Worm (Caenorhabditis elegans) whole organism, L4 larva: ENCODE results near the gene mlh-1.

ENCODE experiments used
- R02D3.7 ChIP-seq: fragments of 150-350 bp; sonication (generic microtip); optimal IDR thresholded peaks from 3 replicates; lab custom pipeline; 2014; ENCODE audit warnings: missing biosample characterization, missing genetic modification characterization
- T26A8.4 ChIP-seq: fragments of 200-800 bp; sonication (Bioruptor generic); IDR thresholded peaks from 2 replicates; pipeline ENCODE4 v1.3.6; 2022; ENCODE audit warnings: missing genetic modification characterization, missing compliant biosample characterization
- Y105C5A.15 ChIP-seq: fragments of 200-800 bp; sonication (Bioruptor generic); IDR thresholded peaks from 2 replicates; pipeline ENCODE4 v1.3.6; 2022; ENCODE audit warnings: missing genetic modification characterization, missing compliant biosample characterization
- ZK546.5 ChIP-seq, 2 experiments: sonication (generic microtip); optimal IDR thresholded peaks; 2 replicates each; lab custom pipeline; 2017; ENCODE audit warnings: missing biosample characterization in 2 of 2, missing genetic modification characterization in 2 of 2
- aha-1 ChIP-seq: fragments of 150-350 bp; peaks from one replicate; lab custom pipeline; 2014; ENCODE audit warnings: missing biosample characterization, missing genetic modification characterization
- arid-1 ChIP-seq: fragments of 200-800 bp; sonication (Bioruptor generic); conservative IDR thresholded peaks from 2 replicates; pipeline ENCODE4 v1.3.6; 2022; ENCODE audit warnings: missing genetic modification reagents, missing genetic modification characterization, missing compliant biosample characterization
- ceh-32 ChIP-seq: sonication (generic microtip); optimal IDR thresholded peaks from 2 replicates; lab custom pipeline; 2016; ENCODE audit warnings: mild to moderate bottlenecking, missing genetic modification characterization, missing compliant biosample characterization; ENCODE audit not compliant: poor library complexity
- ceh-82 ChIP-seq: sonication (generic microtip); optimal IDR thresholded peaks from 2 replicates; lab custom pipeline; 2017; ENCODE audit warnings: missing biosample characterization, missing genetic modification characterization
- ces-1 ChIP-seq: fragments of 150-350 bp; sonication (generic microtip); optimal IDR thresholded peaks from 4 replicates; lab custom pipeline; 2014; ENCODE audit warnings: missing biosample characterization, missing genetic modification reagents, missing genetic modification characterization
- daf-12 ChIP-seq: fragments of 150-350 bp; optimal IDR thresholded peaks from 2 replicates; lab custom pipeline; 2014; ENCODE audit warnings: missing biosample characterization, missing genetic modification reagents, missing genetic modification characterization
- daf-16 ChIP-seq, 3 experiments: sonication (generic microtip); optimal IDR thresholded peaks; 2 replicates each; lab custom pipeline; 2016 to 2017; ENCODE audit warnings: missing genetic modification characterization in 3 of 3, missing genetic modification reagents in 3 of 3, mild to moderate bottlenecking in 2 of 3, missing compliant biosample characterization in 2 of 3, missing biosample characterization in 1 of 3, moderate library complexity in 1 of 3
- dmd-8 ChIP-seq: fragments of 200-800 bp; sonication (Bioruptor generic); IDR thresholded peaks from 2 replicates; pipeline ENCODE4 v1.3.6; 2022; ENCODE audit warnings: missing genetic modification characterization, missing compliant biosample characterization
- duxl-1 ChIP-seq: sonication (generic microtip); optimal IDR thresholded peaks from 2 replicates; lab custom pipeline; 2016; ENCODE audit warnings: mild to moderate bottlenecking, missing genetic modification characterization, moderate library complexity, missing compliant biosample characterization; ENCODE audit not compliant: poor library complexity
- dve-1 ChIP-seq: sonication (generic microtip); optimal IDR thresholded peaks from 2 replicates; lab custom pipeline; 2017; ENCODE audit warnings: antibody characterized with exemption, mild to moderate bottlenecking, missing genetic modification characterization, missing compliant biosample characterization; ENCODE audit not compliant: insufficient read depth
- egl-43 ChIP-seq: fragments of 200-800 bp; sonication (Bioruptor generic); IDR thresholded peaks from 2 replicates; pipeline ENCODE4 v1.3.6; 2022; ENCODE audit warnings: missing genetic modification reagents, missing genetic modification characterization, missing compliant biosample characterization
- gei-8 ChIP-seq: fragments of 200-800 bp; sonication (Bioruptor generic); optimal IDR thresholded peaks from 2 replicates; lab custom pipeline; 2018; ENCODE audit warnings: mild to moderate bottlenecking, missing genetic modification characterization, missing compliant biosample characterization
- hif-1 ChIP-seq, 2 experiments: sonication (generic microtip); optimal IDR thresholded peaks; 2 replicates each; lab custom pipeline; 2016 to 2017; ENCODE audit warnings: missing compliant biosample characterization in 2 of 2, missing genetic modification characterization in 2 of 2, missing genetic modification reagents in 2 of 2, missing genotype in 2 of 2, mild to moderate bottlenecking in 1 of 2
- hlh-11 ChIP-seq: fragments of 200-800 bp; sonication (Bioruptor generic); optimal IDR thresholded peaks from 2 replicates; lab custom pipeline; 2018; ENCODE audit warnings: mild to moderate bottlenecking, missing genetic modification characterization, missing compliant biosample characterization
- hlh-30 ChIP-seq: sonication (generic microtip); optimal IDR thresholded peaks from 2 replicates; lab custom pipeline; 2017; ENCODE audit warnings: antibody characterized with exemption, mild to moderate bottlenecking, missing genetic modification characterization, missing compliant biosample characterization; ENCODE audit not compliant: insufficient read depth
- lin-1 ChIP-seq: fragments of 200-800 bp; sonication (Bioruptor generic); IDR thresholded peaks from 2 replicates; pipeline ENCODE4 v1.3.6; 2022; ENCODE audit warnings: missing genetic modification reagents, missing genetic modification characterization, missing compliant biosample characterization
- lin-38 ChIP-seq: fragments of 200-800 bp; sonication (Bioruptor generic); IDR thresholded peaks from 2 replicates; pipeline ENCODE4 v1.3.6; 2022; ENCODE audit warnings: missing genetic modification reagents, missing genetic modification characterization, missing compliant biosample characterization
- lin-39 ChIP-seq: fragments of 150-350 bp; optimal IDR thresholded peaks from 2 replicates; lab custom pipeline; 2014; ENCODE audit warnings: missing biosample characterization, missing genetic modification reagents, missing genetic modification characterization
- lsy-2 ChIP-seq, 2 experiments: fragments of 150-350 bp in 1 of 2; sonication (generic microtip) in 1 of 2; optimal IDR thresholded peaks; 2 replicates each; lab custom pipeline; 2014 to 2017; ENCODE audit warnings: missing biosample characterization in 2 of 2, missing genetic modification characterization in 2 of 2
- mdl-1 ChIP-seq, 2 experiments: fragments of 150-350 bp in 1 of 2; sonication (generic microtip) in 1 of 2; optimal IDR thresholded peaks; 2 replicates each; lab custom pipeline; 2014 to 2017; ENCODE audit warnings: missing biosample characterization in 2 of 2, missing genetic modification characterization in 2 of 2
- mdt-29 ChIP-seq: fragments of 200-800 bp; sonication (Bioruptor generic); IDR thresholded peaks from 2 replicates; pipeline ENCODE4 v1.3.6; 2022; ENCODE audit warnings: missing genetic modification reagents, missing genetic modification characterization, missing compliant biosample characterization
- mep-1 ChIP-seq: fragments of 150-350 bp; sonication (generic microtip); optimal IDR thresholded peaks from 3 replicates; lab custom pipeline; 2014; ENCODE audit warnings: missing biosample characterization, missing genetic modification characterization
- mes-2 ChIP-seq: sonication (generic microtip); optimal IDR thresholded peaks from 2 replicates; lab custom pipeline; 2016; ENCODE audit warnings: missing genotype, mild to moderate bottlenecking, missing genetic modification characterization, missing compliant biosample characterization; ENCODE audit not compliant: poor library complexity, severe bottlenecking
- mxl-3 ChIP-seq: fragments of 200-800 bp; sonication (Bioruptor generic); optimal IDR thresholded peaks from 2 replicates; lab custom pipeline; 2018; ENCODE audit warnings: mild to moderate bottlenecking, missing genetic modification characterization, missing compliant biosample characterization
- nhr-102 ChIP-seq: sonication (generic microtip); optimal IDR thresholded peaks from 2 replicates; lab custom pipeline; 2016; ENCODE audit warnings: mild to moderate bottlenecking, missing genetic modification characterization, moderate library complexity, missing compliant biosample characterization
- nhr-11 ChIP-seq: fragments of 150-350 bp; optimal IDR thresholded peaks from 2 replicates; lab custom pipeline; 2014; ENCODE audit warnings: missing biosample characterization, missing genetic modification characterization
- nhr-25 ChIP-seq: sonication (generic microtip); optimal IDR thresholded peaks from 2 replicates; lab custom pipeline; 2017; ENCODE audit warnings: missing genetic modification characterization, mild to moderate bottlenecking, missing compliant biosample characterization, antibody characterized with exemption, moderate library complexity, borderline replicate concordance; ENCODE audit not compliant: insufficient read depth
- nhr-28 ChIP-seq: fragments of 150-350 bp; optimal IDR thresholded peaks from 2 replicates; lab custom pipeline; 2014; ENCODE audit warnings: missing biosample characterization, missing genetic modification characterization
- nhr-41 ChIP-seq: fragments of 200-800 bp; sonication (Bioruptor generic); IDR thresholded peaks from 2 replicates; pipeline ENCODE4 v1.3.6; 2022; ENCODE audit warnings: missing genetic modification reagents, missing genetic modification characterization, missing compliant biosample characterization
- nhr-76 ChIP-seq: fragments of 150-350 bp; optimal IDR thresholded peaks from 2 replicates; lab custom pipeline; 2014; ENCODE audit warnings: missing biosample characterization, missing genetic modification characterization
- pha-4 ChIP-seq, 2 experiments: fragments of 150-350 bp in 1 of 2; fragments of 200-800 bp in 1 of 2; sonication (Bioruptor generic) in 1 of 2; IDR thresholded peaks in 1 of 2; optimal IDR thresholded peaks in 1 of 2; 2 replicates each; pipeline versions ENCODE4 v1.3.6 to Lab custom; 2014 to 2022; ENCODE audit warnings: missing genetic modification characterization in 2 of 2, missing genetic modification reagents in 2 of 2, missing biosample characterization in 1 of 2, missing compliant biosample characterization in 1 of 2
- rbr-2 ChIP-seq: sonication (generic microtip); optimal IDR thresholded peaks from 2 replicates; lab custom pipeline; 2016; ENCODE audit warnings: missing genotype, missing genetic modification characterization, missing compliant biosample characterization
- set-16 ChIP-seq: fragments of 200-800 bp; sonication (Bioruptor generic); IDR thresholded peaks from 2 replicates; pipeline ENCODE4 v1.3.6; 2022; ENCODE audit warnings: missing genetic modification reagents, missing genetic modification characterization, missing compliant biosample characterization
- snpc-1.2 ChIP-seq: fragments of 200-800 bp; sonication (Bioruptor generic); IDR thresholded peaks from 2 replicates; pipeline ENCODE4 v1.3.6; 2022; ENCODE audit warnings: missing genetic modification reagents, missing genetic modification characterization, missing compliant biosample characterization
- spr-3 ChIP-seq: fragments of 200-800 bp; sonication (Bioruptor generic); optimal IDR thresholded peaks from 2 replicates; lab custom pipeline; 2018; ENCODE audit warnings: mild to moderate bottlenecking, missing genetic modification characterization, missing compliant biosample characterization
- unc-130 ChIP-seq: sonication (generic microtip); optimal IDR thresholded peaks from 2 replicates; lab custom pipeline; 2016; ENCODE audit warnings: missing genetic modification reagents, missing genetic modification characterization, missing compliant biosample characterization
- unc-62 ChIP-seq, 3 experiments: fragments of 150-350 bp in 1 of 3; sonication (generic microtip); optimal IDR thresholded peaks in 2 of 3; peaks in 1 of 3; 1 replicate in 1 of 3; 2 replicates in 2 of 3; lab custom pipeline; 2014 to 2017; ENCODE audit warnings: missing biosample characterization in 3 of 3, missing genetic modification characterization in 3 of 3, missing genetic modification reagents in 3 of 3, missing genotype in 1 of 3
- zag-1 ChIP-seq: fragments of 150-350 bp; optimal IDR thresholded peaks from 2 replicates; lab custom pipeline; 2014; ENCODE audit warnings: missing biosample characterization, missing genetic modification characterization
- ztf-7 ChIP-seq: fragments of 150-350 bp; optimal IDR thresholded peaks from 2 replicates; lab custom pipeline; 2014; ENCODE audit warnings: missing biosample characterization, missing genetic modification characterization

The mlh-1 gene

DNA sequence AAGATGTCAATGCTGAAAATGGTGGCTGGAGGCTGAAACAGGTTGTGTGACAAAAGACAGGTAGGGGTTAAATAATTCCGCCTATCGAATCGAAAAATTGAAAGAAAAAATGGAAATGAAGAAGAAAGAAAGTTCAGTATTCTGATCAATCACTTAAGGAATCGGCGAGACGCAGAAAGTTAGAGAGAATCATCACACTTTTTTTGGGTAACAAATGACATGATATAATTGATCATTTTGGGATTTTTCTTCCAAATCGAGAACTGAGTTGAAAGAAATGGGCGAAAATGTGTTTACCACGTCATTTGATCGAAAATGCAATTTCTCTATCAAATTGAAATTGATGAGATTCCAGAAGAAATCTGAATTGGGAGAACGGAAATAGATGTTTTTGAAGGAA is 41.7 kb upstream of the mlh-1 start:
- TF ChIP-seq pha-4 (GFP tag; IDR thresholded peaks at IDR 0.05; lab: Robert Waterston, UW) (no peak), pha-4 (tag; optimal IDR thresholded peaks at IDR 0.05; lab: Kevin White, UChicago) (no peak), mxl-3 (no peak), duxl-1 (tag; lab: Kevin White, UChicago) (no peak), ces-1 (GFP tag; lab: Kevin White, UChicago) (no peak), nhr-28 (tag; lab: Kevin White, UChicago) (peak; percentile 10), ceh-32 (no peak), mdt-29 (0 out of 2 replicates have a peak, but pooled peaks have one; percentile 8), hlh-30 (tag; lab: Kevin White, UChicago) (peak; percentile 39), zag-1 (tag; lab: Kevin White, UChicago) (no peak), mdl-1 (tag; optimal IDR thresholded peaks at IDR 0.05; lab: Kevin White, UChicago) (no peak), hlh-11 (tag; lab: Kevin White, UChicago) (peak; percentile 10), aha-1 (tag; lab: Kevin White, UChicago) (peak; percentile 84)
- TF ChIP-seq, all 104 proteins: peak for 5

ce11 chrIII:13555234-13555633 is 40.9 kb upstream of the mlh-1 start, which contains the start of gene scav-2:
TSS of gene scav-2 (minus strand) at chrIII:13555334.
- no peak for TF ChIP-seq set-16 (GFP tag; lab: Robert Waterston, UW)
- TF ChIP-seq egl-43: no peak
- no peak for TF ChIP-seq snpc-1.2
- TF ChIP-seq lin-1 (GFP tag; lab: Robert Waterston, UW): no peak
- TF ChIP-seq lin-38 (GFP tag; lab: Robert Waterston, UW): no peak
- TF ChIP-seq daf-16 (GFP tag; optimal IDR thresholded peaks at IDR 0.05; lab: Kevin White, UChicago): no peak
- TF ChIP-seq daf-16 (tag; optimal IDR thresholded peaks at IDR 0.05; lab: Kevin White, UChicago): no peak
- no peak for TF ChIP-seq gei-8 (GFP tag; lab: Kevin White, UChicago)
- TF ChIP-seq spr-3: no peak
- no peak for TF ChIP-seq ZK546.5 (tag; optimal IDR thresholded peaks at IDR 0.05; lab: Kevin White, UChicago)
- TF ChIP-seq R02D3.7: no peak
- no peak for TF ChIP-seq daf-12 (tag; lab: Kevin White, UChicago)
- no peak for TF ChIP-seq mep-1 (tag; lab: Kevin White, UChicago)
- no peak for TF ChIP-seq nhr-11 (tag; lab: Kevin White, UChicago)
- no peak for TF ChIP-seq hif-1 (tag; optimal IDR thresholded peaks at IDR 0.05; lab: Kevin White, UChicago)
- no peak for TF ChIP-seq T26A8.4 (GFP tag; lab: Robert Waterston, UW)
- TF ChIP-seq ceh-32: no peak
- TF ChIP-seq Y105C5A.15 (GFP tag; lab: Robert Waterston, UW): no peak

DNA sequence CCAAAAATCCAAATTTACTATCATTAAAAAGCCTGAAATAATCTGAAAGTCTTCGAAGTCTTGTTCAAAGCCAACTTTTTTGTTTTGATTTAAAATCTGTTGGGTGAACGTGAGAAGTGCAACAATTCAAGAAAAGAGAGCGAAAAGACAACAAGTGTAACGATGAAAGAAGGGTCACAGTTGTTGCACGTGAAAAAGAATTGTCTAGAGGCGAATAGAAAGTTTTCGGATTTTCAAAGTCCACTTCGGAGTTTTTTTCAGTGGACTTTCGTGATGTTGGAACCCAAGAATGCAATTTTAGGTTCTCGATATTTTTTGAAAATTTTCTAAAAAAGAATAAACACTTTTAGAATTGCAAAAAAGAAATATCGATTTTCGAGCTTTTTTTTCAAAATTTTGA is 35.6 kb upstream of the mlh-1 start:
- 0 out of 2 replicates have a peak, but pooled peaks have one; percentile 32 for TF ChIP-seq mdt-29
- no peak for TF ChIP-seq egl-43
- TF ChIP-seq daf-16 (GFP tag; optimal IDR thresholded peaks at IDR 0.05; lab: Kevin White, UChicago): no peak
- TF ChIP-seq daf-16 (tag; optimal IDR thresholded peaks at IDR 0.05; lab: Kevin White, UChicago): no peak
- no peak for TF ChIP-seq mes-2
- TF ChIP-seq hlh-11 (tag; lab: Kevin White, UChicago): no peak
- no peak for TF ChIP-seq nhr-41 (GFP tag; lab: Robert Waterston, UW)
- TF ChIP-seq hlh-30 (tag; lab: Kevin White, UChicago): peak; percentile 68
- TF ChIP-seq dmd-8: no peak
- TF ChIP-seq aha-1 (tag; lab: Kevin White, UChicago): no peak
- TF ChIP-seq hif-1 (tag; optimal IDR thresholded peaks at IDR 0.05; lab: Kevin White, UChicago): peak in 1 of 2 experiments; percentile 93
- TF ChIP-seq ceh-82 (tag; lab: Kevin White, UChicago): no peak
- peak in 1 of 2 experiments; percentile 24 for TF ChIP-seq lsy-2 (tag; optimal IDR thresholded peaks at IDR 0.05; lab: Kevin White, UChicago)

DNA sequence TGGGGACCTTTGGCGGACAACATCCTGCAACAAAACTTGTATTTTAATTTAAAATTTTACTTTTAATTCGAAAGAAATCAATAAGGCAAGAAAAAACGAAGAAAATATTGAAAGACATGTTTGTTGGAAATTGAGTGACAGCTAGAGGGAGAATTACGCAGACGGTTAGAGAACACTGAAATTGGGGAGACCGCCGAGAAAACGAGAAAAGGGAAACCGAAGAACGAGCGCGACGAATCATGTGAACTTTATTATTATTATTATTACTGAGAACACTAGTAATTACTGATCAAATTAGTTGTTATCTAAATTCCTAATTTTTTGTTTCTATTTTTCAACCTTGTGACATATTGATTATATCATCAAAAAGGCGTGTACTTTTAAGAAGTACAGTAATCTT is 34.6 kb upstream of the mlh-1 start, which contains the start of gene mmad-1:
mmad-1 (minus strand) TSS at position 24 of the 400 bp plus-strand sequence.
- peak; percentile 35 for TF ChIP-seq rbr-2
- TF ChIP-seq nhr-102 (tag; lab: Kevin White, UChicago): peak; percentile 44
- no peak for TF ChIP-seq unc-130 (GFP tag; lab: Kevin White, UChicago)
- TF ChIP-seq nhr-25 (tag; lab: Kevin White, UChicago): no peak
- no peak for TF ChIP-seq nhr-76
- TF ChIP-seq mes-2: peak; percentile 43
- no peak for TF ChIP-seq lin-39 (tag; lab: Kevin White, UChicago)
- TF ChIP-seq unc-62 (GFP tag; optimal IDR thresholded peaks at IDR 0.05 in 1 of 2; lab: Kevin White, UChicago): peak in 1 of 2 experiments; percentile 46
- no peak for TF ChIP-seq unc-62 (tag; optimal IDR thresholded peaks at IDR 0.05; lab: Kevin White, UChicago)
- no peak for TF ChIP-seq nhr-41 (GFP tag; lab: Robert Waterston, UW)
- TF ChIP-seq arid-1: 0 out of 2 replicates have a peak, but pooled peaks have one; percentile 16
- TF ChIP-seq dve-1 (tag; lab: Kevin White, UChicago): peak; percentile 84
- peak; percentile 3 for TF ChIP-seq ztf-7 (tag; lab: Kevin White, UChicago)
- TF ChIP-seq egl-43: no peak
- peak; percentile 58 for TF ChIP-seq nhr-28 (tag; lab: Kevin White, UChicago)
